Worm (Caenorhabditis elegans) whole organism, mixed stage, embryonic: Measurements from ENCODE around the gene cest-2.3.
A peak's percentile ranks its signal among the peaks of the same experiment; 100 is the strongest.

Experiments used
- M03D4.4 ChIP-seq: sonication (generic microtip); optimal IDR thresholded peaks from 2 replicates; lab custom pipeline; 2017; ENCODE audit warnings: mild to moderate bottlenecking, missing genetic modification characterization, missing compliant biosample characterization
- blmp-1 ChIP-seq: fragments of 150-350 bp; optimal IDR thresholded peaks from 2 replicates; lab custom pipeline; 2014; ENCODE audit warnings: missing biosample characterization, missing genetic modification characterization
- ceh-39 ChIP-seq: fragments of 150-350 bp; optimal IDR thresholded peaks from 2 replicates; lab custom pipeline; 2014; ENCODE audit warnings: missing biosample characterization, missing genetic modification characterization
- ceh-43 ChIP-seq: fragments of 200-800 bp; sonication (Bioruptor generic); optimal IDR thresholded peaks from 2 replicates; lab custom pipeline; 2018; ENCODE audit warnings: mild to moderate bottlenecking, missing genetic modification characterization, moderate library complexity, missing compliant biosample characterization
- ceh-83 ChIP-seq: fragments of 200-800 bp; sonication (Bioruptor generic); optimal IDR thresholded peaks from 2 replicates; lab custom pipeline; 2018; ENCODE audit warnings: mild to moderate bottlenecking, missing genetic modification characterization, missing compliant biosample characterization
- cnd-1 ChIP-seq: fragments of 200-800 bp; sonication (Bioruptor generic); optimal IDR thresholded peaks from 2 replicates; lab custom pipeline; 2018; ENCODE audit warnings: mild to moderate bottlenecking, missing genetic modification characterization, missing compliant biosample characterization
- drap-1 ChIP-seq: fragments of 200-800 bp; sonication (Bioruptor generic); optimal IDR thresholded peaks from 3 replicates; lab custom pipeline; 2018; ENCODE audit warnings: mild to moderate bottlenecking, missing genetic modification characterization, missing compliant biosample characterization
- elt-1 ChIP-seq: sonication (generic microtip); optimal IDR thresholded peaks from 2 replicates; lab custom pipeline; 2017; ENCODE audit warnings: missing genetic modification characterization, mild to moderate bottlenecking, missing compliant biosample characterization, antibody characterized with exemption, moderate library complexity, borderline replicate concordance; ENCODE audit not compliant: insufficient read depth
- elt-3 ChIP-seq: fragments of 150-350 bp; optimal IDR thresholded peaks from 2 replicates; lab custom pipeline; 2014; ENCODE audit warnings: missing biosample characterization, missing genetic modification characterization
- flh-1 ChIP-seq: fragments of 200-800 bp; sonication (Bioruptor generic); optimal IDR thresholded peaks from 2 replicates; lab custom pipeline; 2018; ENCODE audit warnings: mild to moderate bottlenecking, missing genetic modification characterization, moderate library complexity, missing compliant biosample characterization
- hlh-1 ChIP-seq: fragments of 150-350 bp; optimal IDR thresholded peaks from 2 replicates; lab custom pipeline; 2014; ENCODE audit warnings: missing biosample characterization, missing genetic modification reagents, missing genetic modification characterization
- lin-32 ChIP-seq: fragments of 200-800 bp; sonication (Bioruptor generic); optimal IDR thresholded peaks from 2 replicates; lab custom pipeline; 2018; ENCODE audit warnings: mild to moderate bottlenecking, missing genetic modification characterization, missing compliant biosample characterization
- lsy-2 ChIP-seq: fragments of 150-350 bp; optimal IDR thresholded peaks from 2 replicates; lab custom pipeline; 2014; ENCODE audit warnings: missing biosample characterization, missing genetic modification characterization
- mep-1 ChIP-seq: fragments of 150-350 bp; optimal IDR thresholded peaks from 2 replicates; lab custom pipeline; 2017; ENCODE audit warnings: missing biosample characterization, missing genetic modification reagents, missing genetic modification characterization, inconsistent platforms
- mls-2 ChIP-seq: sonication (generic microtip); optimal IDR thresholded peaks from 2 replicates; lab custom pipeline; 2016; ENCODE audit warnings: mild to moderate bottlenecking, missing genetic modification characterization, moderate library complexity, missing compliant biosample characterization
- nhr-12 ChIP-seq: fragments of 150-350 bp; optimal IDR thresholded peaks from 2 replicates; lab custom pipeline; 2014; ENCODE audit warnings: missing biosample characterization, missing genetic modification characterization
- nhr-2 ChIP-seq: fragments of 150-350 bp; optimal IDR thresholded peaks from 2 replicates; lab custom pipeline; 2014; ENCODE audit warnings: missing biosample characterization, missing genetic modification characterization
- nhr-237 ChIP-seq: fragments of 150-350 bp; optimal IDR thresholded peaks from 2 replicates; lab custom pipeline; 2014; ENCODE audit warnings: missing biosample characterization, missing genetic modification characterization
- nhr-28 ChIP-seq: fragments of 150-350 bp; optimal IDR thresholded peaks from 2 replicates; lab custom pipeline; 2014; ENCODE audit warnings: missing biosample characterization, missing genetic modification characterization
- pha-4 ChIP-seq: fragments of 150-350 bp; optimal IDR thresholded peaks from 2 replicates; lab custom pipeline; 2018; ENCODE audit warnings: missing biosample characterization, missing genetic modification reagents, missing genetic modification characterization
- sem-2 ChIP-seq: fragments of 200-800 bp; sonication (Bioruptor generic); optimal IDR thresholded peaks from 2 replicates; lab custom pipeline; 2018; ENCODE audit warnings: mild to moderate bottlenecking, missing genetic modification characterization, missing compliant biosample characterization
- snpc-4 ChIP-seq: fragments of 150-350 bp; optimal IDR thresholded peaks from 2 replicates; lab custom pipeline; 2014; ENCODE audit warnings: missing biosample characterization, missing genetic modification characterization
- sptf-1 ChIP-seq: sonication (generic microtip); optimal IDR thresholded peaks from 2 replicates; lab custom pipeline; 2017; ENCODE audit warnings: mild to moderate bottlenecking, missing genetic modification characterization, moderate library complexity, missing compliant biosample characterization
- unc-120 ChIP-seq: sonication (generic microtip); optimal IDR thresholded peaks from 2 replicates; lab custom pipeline; 2017; ENCODE audit warnings: missing genetic modification characterization, missing compliant biosample characterization; ENCODE audit not compliant: poor library complexity, severe bottlenecking
- unc-39 ChIP-seq: fragments of 150-350 bp; optimal IDR thresholded peaks from 2 replicates; lab custom pipeline; 2014; ENCODE audit warnings: missing biosample characterization, missing genetic modification characterization
- unc-62 ChIP-seq: fragments of 150-350 bp; optimal IDR thresholded peaks from 2 replicates; lab custom pipeline; 2014; ENCODE audit warnings: missing biosample characterization, missing genetic modification reagents, missing genetic modification characterization
- zip-8 ChIP-seq: fragments of 150-350 bp; optimal IDR thresholded peaks from 2 replicates; lab custom pipeline; 2014; ENCODE audit warnings: missing biosample characterization, missing genetic modification characterization
- ztf-11 ChIP-seq: fragments of 150-350 bp; optimal IDR thresholded peaks from 2 replicates; lab custom pipeline; 2014; ENCODE audit warnings: missing biosample characterization, missing genetic modification characterization

Gene cest-2.3

ce11 chrV:14162959-14163548 lies 19.7 kb downstream of the cest-2.3 start, which contains the start of gene srd-26:
TSS of gene srd-26 (minus strand) at chrV:14163009.
- TF ChIP-seq nhr-28 (tag; lab: Kevin White, UChicago) (no peak), nhr-12 (tag; lab: Kevin White, UChicago) (no peak), pha-4 (tag; lab: Kevin White, UChicago) (no peak), zip-8 (tag; lab: Kevin White, UChicago) (no peak)

- no peak for TF ChIP-seq blmp-1 (tag; lab: Kevin White, UChicago)
Measured at ce11 chrV:14160698-14161097, 22.1 kb downstream of the cest-2.3 start, which contains the start of gene cest-1.2. TSS of gene cest-1.2 (minus strand) at chrV:14160862.

ce11 chrV:14156468-14156867 lies 26.3 kb downstream of the cest-2.3 start, which contains the start of gene AH10.2:
TSS of gene AH10.2 (plus strand) at chrV:14156768.
- no peak for TF ChIP-seq flh-1 (GFP tag; lab: Kevin White, UChicago)
- TF ChIP-seq ztf-11 (tag; lab: Kevin White, UChicago), result no peak
- TF ChIP-seq ceh-43 (GFP tag; lab: Kevin White, UChicago), result no peak
- TF ChIP-seq sem-2 (GFP tag; lab: Kevin White, UChicago), result no peak
- TF ChIP-seq unc-120, result no peak
- no peak for TF ChIP-seq blmp-1 (tag; lab: Kevin White, UChicago)
- no peak for TF ChIP-seq M03D4.4 (tag; lab: Kevin White, UChicago)
- TF ChIP-seq mep-1 (tag; lab: Kevin White, UChicago), result no peak
- TF ChIP-seq nhr-2, result no peak

ce11 chrV:14153615-14154014 lies 29.1 kb downstream of the cest-2.3 start:
- TF ChIP-seq nhr-2, result no peak
- peak; percentile 91 for TF ChIP-seq unc-120
- TF ChIP-seq hlh-1, result peak; percentile 99
- TF ChIP-seq unc-62 (GFP tag; lab: Kevin White, UChicago), result peak; percentile 67
- no peak for TF ChIP-seq lsy-2
- TF ChIP-seq, all 35 proteins: peak for 3

- no peak for TF ChIP-seq mls-2 (tag; lab: Kevin White, UChicago)
- TF ChIP-seq elt-3 (tag; lab: Kevin White, UChicago), result no peak
- TF ChIP-seq snpc-4 (tag; lab: Kevin White, UChicago), result no peak
- TF ChIP-seq ceh-43 (GFP tag; lab: Kevin White, UChicago), result no peak
- no peak for TF ChIP-seq sem-2 (GFP tag; lab: Kevin White, UChicago)
- TF ChIP-seq lsy-2, result no peak
- no peak for TF ChIP-seq ceh-39 (tag; lab: Kevin White, UChicago)
- TF ChIP-seq hlh-1, result no peak
- no peak for TF ChIP-seq lin-32 (GFP tag; lab: Kevin White, UChicago)
- TF ChIP-seq elt-1 (tag; lab: Kevin White, UChicago), result no peak
- TF ChIP-seq pha-4 (tag; lab: Kevin White, UChicago), result no peak
- TF ChIP-seq ztf-11 (tag; lab: Kevin White, UChicago), result no peak
- no peak for TF ChIP-seq drap-1 (GFP tag; lab: Kevin White, UChicago)
- TF ChIP-seq, all 35 proteins: peak for 0
Measured at ce11 chrV:14150966-14151365, 31.8 kb downstream of the cest-2.3 start.

ce11 chrV:14149125-14149524 lies 33.6 kb downstream of the cest-2.3 start:
- TF ChIP-seq mls-2 (tag; lab: Kevin White, UChicago) (no peak), elt-3 (tag; lab: Kevin White, UChicago) (no peak), sptf-1 (tag; lab: Kevin White, UChicago) (no peak), sem-2 (GFP tag; lab: Kevin White, UChicago) (no peak), unc-39 (tag; lab: Kevin White, UChicago) (no peak), cnd-1 (tag; lab: Kevin White, UChicago) (no peak), ceh-83 (GFP tag; lab: Kevin White, UChicago) (no peak)

- no peak for TF ChIP-seq nhr-237 (tag; lab: Kevin White, UChicago)
- no peak for TF ChIP-seq hlh-1
- no peak for TF ChIP-seq unc-120
- no peak for TF ChIP-seq nhr-2
- no peak for TF ChIP-seq lsy-2
- no peak for TF ChIP-seq unc-62 (GFP tag; lab: Kevin White, UChicago)
- TF ChIP-seq mep-1 (tag; lab: Kevin White, UChicago), result no peak
- no peak for TF ChIP-seq elt-1 (tag; lab: Kevin White, UChicago)
- TF ChIP-seq nhr-28 (tag; lab: Kevin White, UChicago), result no peak
- TF ChIP-seq, all 35 proteins: peak for 0
Measured at ce11 chrV:14147114-14147513, 35.6 kb downstream of the cest-2.3 start.
